Fruit fly (Drosophila melanogaster) whole organism, pupa: Measurements from ENCODE around the gene Pmi.

Experiments
- CG10348 ChIP-seq: fragments of 200-800 bp; sonication (Bioruptor generic); IDR thresholded peaks from 2 replicates; pipeline ENCODE4 v1.3.6; 2022; ENCODE audit warnings: missing biosample characterization, missing genetic modification characterization
- CG12605 ChIP-seq: fragments of 200-800 bp; sonication (Bioruptor generic); IDR thresholded peaks from 2 replicates; pipeline ENCODE4 v1.3.6; 2022; ENCODE audit warnings: missing biosample characterization, missing genetic modification characterization
- CG13204 ChIP-seq: fragments of 200-800 bp; sonication (Bioruptor generic); optimal IDR thresholded peaks from 2 replicates; lab custom pipeline; 2018; ENCODE audit warnings: missing biosample characterization, mild to moderate bottlenecking, missing genetic modification characterization, moderate library complexity
- CG14655 ChIP-seq: fragments of 200-800 bp; sonication (Bioruptor generic); optimal IDR thresholded peaks from 3 replicates; lab custom pipeline; 2017; ENCODE audit warnings: mild to moderate bottlenecking, missing biosample characterization, missing genetic modification reagents, missing genetic modification characterization
- CG4496 ChIP-seq: fragments of 200-800 bp; sonication (Bioruptor generic); IDR thresholded peaks from 3 replicates; pipeline ENCODE4 v1.3.6; 2022; ENCODE audit warnings: missing biosample characterization, missing genetic modification characterization
- CG8159 ChIP-seq: fragments of 200-800 bp; sonication (Bioruptor generic); optimal IDR thresholded peaks from 3 replicates; lab custom pipeline; 2018; ENCODE audit warnings: missing biosample characterization, mild to moderate bottlenecking, missing genetic modification characterization, moderate library complexity
- D1 ChIP-seq: fragments of 200-800 bp; sonication (Bioruptor generic); optimal IDR thresholded peaks from 2 replicates; lab custom pipeline; 2018; ENCODE audit warnings: missing biosample characterization, mild to moderate bottlenecking, missing genetic modification characterization, moderate library complexity
- Ets98B ChIP-seq: fragments of 200-800 bp; sonication (Bioruptor generic); IDR thresholded peaks from 2 replicates; pipeline ENCODE4 v1.3.6; 2022; ENCODE audit warnings: missing biosample characterization, missing genetic modification characterization
- Pif1B ChIP-seq: fragments of 200-800 bp; sonication (Bioruptor generic); optimal IDR thresholded peaks from 3 replicates; lab custom pipeline; 2016; ENCODE audit warnings: missing biosample characterization, missing genetic modification characterization
- fd96Ca ChIP-seq: fragments of 200-800 bp; sonication (Bioruptor generic); IDR thresholded peaks from 3 replicates; pipeline ENCODE4 v1.3.6; 2022; ENCODE audit warnings: missing biosample characterization, missing genetic modification characterization

DNA sequence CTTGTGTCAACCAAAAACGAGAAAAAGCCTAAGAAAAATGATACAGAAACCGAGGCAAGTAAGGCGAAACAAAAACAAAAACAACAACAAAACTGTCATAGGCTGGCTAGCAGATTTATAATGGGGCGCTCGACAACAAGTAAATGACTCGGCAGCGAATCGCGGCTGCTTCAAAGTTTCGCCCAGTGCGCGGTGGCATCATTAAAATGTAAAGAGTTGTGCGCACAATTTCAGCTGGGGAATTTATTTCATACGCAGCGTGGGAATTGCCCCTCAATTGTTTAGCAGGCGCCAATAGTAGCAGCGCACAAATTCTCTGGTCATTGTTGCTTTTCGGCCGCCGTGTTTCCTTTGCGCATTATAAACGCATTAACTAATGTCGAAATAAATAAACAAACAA, 52.0 kb downstream of the Pmi start:
- TF ChIP-seq D1 (tag; lab: Kevin White, UChicago) (no peak), CG10348 (GFP tag; lab: Robert Waterston, UW) (no peak), CG12605 (GFP tag; lab: Robert Waterston, UW) (no peak), CG14655 (GFP tag; lab: Kevin White, UChicago) (no peak), CG13204 (GFP tag; lab: Kevin White, UChicago) (no peak), fd96Ca (GFP tag; lab: Robert Waterston, UW) (no peak), Pif1B (GFP tag; lab: Kevin White, UChicago) (no peak), Ets98B (no peak), CG4496 (no peak), CG8159 (no peak)
